Worm (Caenorhabditis elegans) whole organism, young adult: ENCODE results near the gene srh-204.

Source experiments
- F37B4.10 ChIP-seq: fragments of 200-800 bp; sonication (Bioruptor generic); IDR thresholded peaks from 2 replicates; pipeline ENCODE4 v1.3.6; 2022; ENCODE audit warnings: missing genetic modification characterization, missing compliant biosample characterization
- ama-1 ChIP-seq, 3 experiments: fragments of 150-350 bp in 1 of 3; sonication (generic microtip) in 2 of 3; optimal IDR thresholded peaks; 2 replicates each; lab custom pipeline; 2014 to 2018; ENCODE audit warnings: missing biosample characterization in 2 of 3, missing genetic modification characterization in 2 of 3, missing genetic modification reagents in 2 of 3
- dpl-1 ChIP-seq: fragments of 150-350 bp; optimal IDR thresholded peaks from 2 replicates; lab custom pipeline; 2014; ENCODE audit warnings: missing biosample characterization, missing genetic modification reagents, missing genetic modification characterization
- egrh-3 ChIP-seq: fragments of 200-800 bp; sonication (Bioruptor generic); IDR thresholded peaks from 2 replicates; pipeline ENCODE4 v1.3.6; 2022; ENCODE audit warnings: missing genetic modification reagents, missing genetic modification characterization, missing compliant biosample characterization
- lin-35 ChIP-seq, 3 experiments: fragments of 150-350 bp in 2 of 3; sonication (generic microtip) in 1 of 3; optimal IDR thresholded peaks; 2 replicates each; lab custom pipeline; 2014 to 2018; ENCODE audit warnings: missing biosample characterization in 3 of 3, missing genetic modification characterization in 3 of 3, missing genetic modification reagents in 3 of 3
- sea-2 ChIP-seq: fragments of 200-800 bp; sonication (Bioruptor generic); IDR thresholded peaks from 2 replicates; pipeline ENCODE4 v1.3.6; 2022; ENCODE audit warnings: missing genetic modification characterization, missing compliant biosample characterization
- snpc-1.1 ChIP-seq: sonication (generic microtip); optimal IDR thresholded peaks from 2 replicates; lab custom pipeline; 2017; ENCODE audit warnings: missing genetic modification characterization, mild to moderate bottlenecking, missing compliant biosample characterization, antibody characterized with exemption, moderate library complexity, missing genotype, missing genetic modification reagents; ENCODE audit not compliant: insufficient read depth

DNA sequence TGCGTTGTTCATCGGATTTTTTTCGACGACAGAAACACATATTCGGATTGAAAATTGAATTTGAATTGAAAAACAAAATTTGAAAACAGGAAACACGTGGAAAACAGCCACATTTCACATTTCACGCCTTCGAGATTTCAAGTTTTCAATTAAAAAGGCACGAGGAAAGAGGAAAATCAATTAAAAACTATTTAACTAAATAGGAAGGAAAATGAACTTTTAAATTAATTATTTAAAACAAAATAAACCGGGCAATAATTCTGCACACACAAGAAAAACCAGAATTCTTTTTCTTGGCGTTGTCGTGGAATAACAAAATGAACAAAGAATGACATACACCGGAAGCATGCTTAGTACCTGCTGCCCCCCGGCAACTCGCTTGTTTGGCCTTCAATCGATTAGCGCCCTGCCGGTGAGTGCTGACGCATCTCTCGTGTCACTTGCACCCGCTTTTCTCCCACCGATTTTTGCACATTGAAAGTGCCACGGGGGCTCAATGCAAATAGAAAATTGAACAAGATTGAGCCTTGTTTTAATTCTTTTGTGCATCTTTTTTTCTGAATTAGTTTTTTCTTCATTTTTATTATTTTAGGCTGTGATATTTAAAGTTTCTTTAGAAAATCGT is 45.5 kb downstream of the srh-204 start, which contains the start of gene Y45G5AM.9:
- TF ChIP-seq F37B4.10 (GFP tag; lab: Robert Waterston, UW) (no peak), snpc-1.1 (tag; lab: Kevin White, UChicago) (no peak), sea-2 (no peak), dpl-1 (GFP tag; lab: Kevin White, UChicago) (peak; percentile 12), egrh-3 (no peak; the same call in 1 of the 2 replicates), lin-35 (GFP tag; optimal IDR thresholded peaks at IDR 0.05; lab: Kevin White, UChicago) (peak in 1 of 3 experiments; percentile 74), ama-1 (optimal IDR thresholded peaks at IDR 0.05; lab: Kevin White, UChicago) (no peak), ama-1 (GFP tag; optimal IDR thresholded peaks at IDR 0.05; lab: Kevin White, UChicago) (no peak)
